Fruit fly (Drosophila melanogaster) whole organism, embryonic: ENCODE results near the gene CG11470.

Source experiments
- Abd-B ChIP-seq: fragments of 200-800 bp; sonication (Bioruptor generic); optimal IDR thresholded peaks from 2 replicates; lab custom pipeline; 2018; ENCODE audit warnings: missing biosample characterization, mild to moderate bottlenecking, missing genetic modification characterization, moderate library complexity
- Bdp1 ChIP-seq: fragments of 200-800 bp; sonication (Bioruptor generic); optimal IDR thresholded peaks from 3 replicates; lab custom pipeline; 2016; ENCODE audit warnings: missing biosample characterization, missing genetic modification characterization
- BtbVII ChIP-seq: fragments of 200-800 bp; sonication (Bioruptor generic); optimal IDR thresholded peaks from 3 replicates; lab custom pipeline; 2017; ENCODE audit warnings: missing biosample characterization, mild to moderate bottlenecking, missing genetic modification characterization
- CG1024 ChIP-seq: fragments of 200-800 bp; sonication (Bioruptor generic); IDR thresholded peaks from 2 replicates; pipeline ENCODE4 v1.3.6; 2022; ENCODE audit warnings: missing biosample characterization, missing genetic modification characterization
- CG10366 ChIP-seq: fragments of 200-800 bp; sonication (Bioruptor generic); IDR thresholded peaks from 2 replicates; pipeline ENCODE4 v1.3.6; 2022; ENCODE audit warnings: missing biosample characterization, missing genetic modification characterization
- CG10462 ChIP-seq: fragments of 200-800 bp; sonication (Bioruptor generic); optimal IDR thresholded peaks from 2 replicates; lab custom pipeline; 2016; ENCODE audit warnings: missing biosample characterization, missing genetic modification characterization
- CG10543 ChIP-seq: fragments of 200-800 bp; sonication (Bioruptor generic); optimal IDR thresholded peaks from 3 replicates; lab custom pipeline; 2017; ENCODE audit warnings: missing biosample characterization, mild to moderate bottlenecking, missing genetic modification characterization, moderate library complexity
- CG11695 ChIP-seq: fragments of 200-800 bp; sonication (Bioruptor generic); IDR thresholded peaks from 3 replicates; pipeline ENCODE4 v1.3.6; 2022; ENCODE audit warnings: missing biosample characterization, missing genetic modification characterization
- CG12104 ChIP-seq: fragments of 200-800 bp; sonication (Bioruptor generic); optimal IDR thresholded peaks from 3 replicates; lab custom pipeline; 2016; ENCODE audit warnings: missing biosample characterization, missing genetic modification characterization
- CG12299 ChIP-seq: fragments of 200-800 bp; sonication (Bioruptor generic); optimal IDR thresholded peaks from 2 replicates; lab custom pipeline; 2018; ENCODE audit warnings: missing biosample characterization, mild to moderate bottlenecking, missing genetic modification characterization
- CG12744 ChIP-seq: fragments of 200-800 bp; sonication (Bioruptor generic); optimal IDR thresholded peaks from 2 replicates; lab custom pipeline; 2016; ENCODE audit warnings: missing biosample characterization, missing genetic modification characterization
- CG12942 ChIP-seq: fragments of 200-800 bp; sonication (Bioruptor generic); optimal IDR thresholded peaks from 3 replicates; lab custom pipeline; 2016; ENCODE audit warnings: missing biosample characterization, missing genetic modification characterization
- CG13296 ChIP-seq: fragments of 200-800 bp; sonication (Bioruptor generic); optimal IDR thresholded peaks from 3 replicates; lab custom pipeline; 2018; ENCODE audit warnings: missing biosample characterization, mild to moderate bottlenecking, missing genetic modification characterization
- CG13424 ChIP-seq: fragments of 200-800 bp; sonication (Bioruptor generic); optimal IDR thresholded peaks from 2 replicates; lab custom pipeline; 2019; ENCODE audit warnings: missing biosample characterization, mild to moderate bottlenecking, missing genetic modification characterization, moderate library complexity
- CG13775 ChIP-seq: fragments of 200-800 bp; sonication (Bioruptor generic); optimal IDR thresholded peaks from 3 replicates; lab custom pipeline; 2017; ENCODE audit warnings: missing biosample characterization, mild to moderate bottlenecking, missing genetic modification characterization
- CG15696 ChIP-seq: fragments of 200-800 bp; sonication (Bioruptor generic); optimal IDR thresholded peaks from 2 replicates; lab custom pipeline; 2019; ENCODE audit warnings: missing biosample characterization, mild to moderate bottlenecking, missing genetic modification characterization, moderate library complexity
- CG1647 ChIP-seq: fragments of 200-800 bp; sonication (Bioruptor generic); optimal IDR thresholded peaks from 3 replicates; lab custom pipeline; 2016; ENCODE audit warnings: missing biosample characterization, missing genetic modification characterization
- CG16779 ChIP-seq: fragments of 200-800 bp; sonication (Bioruptor generic); IDR thresholded peaks from 2 replicates; pipeline ENCODE4 v1.3.6; 2022; ENCODE audit warnings: missing biosample characterization, missing genetic modification characterization
- CG30431 ChIP-seq: fragments of 200-800 bp; sonication (Bioruptor generic); optimal IDR thresholded peaks from 2 replicates; lab custom pipeline; 2017; ENCODE audit warnings: missing biosample characterization, missing genetic modification characterization
- CG32767 ChIP-seq: fragments of 200-800 bp; sonication (Bioruptor generic); IDR thresholded peaks from 2 replicates; pipeline ENCODE4 v1.3.6; 2022; ENCODE audit warnings: missing biosample characterization, missing genetic modification characterization
- CG34224 ChIP-seq: fragments of 200-800 bp; sonication (Bioruptor generic); IDR thresholded peaks from 3 replicates; pipeline ENCODE4 v1.3.6; 2022; ENCODE audit warnings: missing biosample characterization, missing genetic modification characterization; ENCODE audit not compliant: partially characterized antibody
- CG4730 ChIP-seq: fragments of 200-800 bp; sonication (Bioruptor generic); IDR thresholded peaks from 2 replicates; pipeline ENCODE4 v1.3.6; 2022; ENCODE audit warnings: missing biosample characterization, missing genetic modification characterization
- CG5180 ChIP-seq: fragments of 200-800 bp; sonication (Bioruptor generic); optimal IDR thresholded peaks from 3 replicates; lab custom pipeline; 2017; ENCODE audit warnings: missing biosample characterization, missing genetic modification characterization, mild to moderate bottlenecking, moderate library complexity, missing genetic modification reagents
- CG6254 ChIP-seq: fragments of 200-800 bp; sonication (Bioruptor generic); optimal IDR thresholded peaks from 3 replicates; lab custom pipeline; 2017; ENCODE audit warnings: mild to moderate bottlenecking, missing biosample characterization, missing genetic modification reagents, missing genetic modification characterization
- CG8944 ChIP-seq: fragments of 200-800 bp; sonication (Bioruptor generic); optimal IDR thresholded peaks from 3 replicates; lab custom pipeline; 2016; ENCODE audit warnings: missing biosample characterization, missing genetic modification characterization
- CHES-1-like ChIP-seq: fragments of 200-800 bp; sonication (Bioruptor generic); optimal IDR thresholded peaks from 2 replicates; lab custom pipeline; 2016; ENCODE audit warnings: missing biosample characterization, missing genetic modification characterization
- Dbx ChIP-seq: fragments of 200-800 bp; sonication (Bioruptor generic); IDR thresholded peaks from 3 replicates; pipeline ENCODE4 v1.3.6; 2022; ENCODE audit warnings: missing biosample characterization, missing genetic modification characterization
- Dfd ChIP-seq, 2 experiments: fragments of >200 bp; optimal IDR thresholded peaks; 2 replicates each; lab custom pipeline; 2017; ENCODE audit warnings: missing biosample characterization in 2 of 2, missing genetic modification characterization in 2 of 2
- Hmx ChIP-seq: fragments of 200-800 bp; sonication (Bioruptor generic); optimal IDR thresholded peaks from 2 replicates; lab custom pipeline; 2016; ENCODE audit warnings: missing biosample characterization, missing genetic modification characterization
- Kr ChIP-seq: fragments of 200-800 bp; sonication (Bioruptor generic); optimal IDR thresholded peaks from 2 replicates; lab custom pipeline; 2017; ENCODE audit warnings: missing biosample characterization, mild to moderate bottlenecking, missing genetic modification characterization
- Taf1 ChIP-seq: fragments of 200-800 bp; sonication (Bioruptor generic); IDR thresholded peaks from 2 replicates; pipeline ENCODE4 v1.3.6; 2022; ENCODE audit warnings: missing biosample characterization, missing genetic modification characterization
- YL-1 ChIP-seq: fragments of 200-800 bp; sonication (Bioruptor generic); optimal IDR thresholded peaks from 3 replicates; lab custom pipeline; 2017; ENCODE audit warnings: missing biosample characterization, mild to moderate bottlenecking, missing genetic modification characterization
- amos ChIP-seq: fragments of 200-800 bp; sonication (Bioruptor generic); IDR thresholded peaks from 2 replicates; pipeline ENCODE4 v1.3.6; 2022; ENCODE audit warnings: missing biosample characterization, missing genetic modification characterization; ENCODE audit not compliant: partially characterized antibody
- ara ChIP-seq: fragments of 200-800 bp; sonication (Bioruptor generic); IDR thresholded peaks from 2 replicates; pipeline ENCODE4 v1.3.6; 2022; ENCODE audit warnings: missing biosample characterization, missing genetic modification characterization
- ato ChIP-seq: fragments of 200-800 bp; sonication (Bioruptor generic); IDR thresholded peaks from 2 replicates; pipeline ENCODE4 v1.3.6; 2022; ENCODE audit warnings: missing biosample characterization, missing genetic modification characterization; ENCODE audit not compliant: partially characterized antibody
- bbx ChIP-seq: fragments of 200-800 bp; sonication (Bioruptor generic); IDR thresholded peaks from 2 replicates; pipeline ENCODE4 v1.3.6; 2022; ENCODE audit warnings: missing biosample characterization, missing genetic modification characterization; ENCODE audit not compliant: partially characterized antibody
- corto ChIP-seq: fragments of 200-800 bp; sonication (Bioruptor generic); optimal IDR thresholded peaks from 2 replicates; lab custom pipeline; 2016; ENCODE audit warnings: missing biosample characterization, mild to moderate bottlenecking, missing genetic modification characterization, moderate library complexity
- crp ChIP-seq, 2 experiments: fragments of 200-800 bp; sonication (Bioruptor generic); optimal IDR thresholded peaks; 2 replicates in 1 of 2; 3 replicates in 1 of 2; lab custom pipeline; 2017; ENCODE audit warnings: missing biosample characterization in 2 of 2, missing genetic modification characterization in 2 of 2, mild to moderate bottlenecking in 1 of 2, moderate library complexity in 1 of 2
- exex ChIP-seq: fragments of 200-800 bp; sonication (Bioruptor generic); optimal IDR thresholded peaks from 4 replicates; lab custom pipeline; 2018; ENCODE audit warnings: missing biosample characterization, mild to moderate bottlenecking, missing genetic modification characterization, moderate library complexity
- gcm2 ChIP-seq: fragments of 200-800 bp; sonication (Bioruptor generic); optimal IDR thresholded peaks from 2 replicates; lab custom pipeline; 2016; ENCODE audit warnings: missing biosample characterization, missing genetic modification characterization
- h ChIP-seq: fragments of >200 bp; optimal IDR thresholded peaks from 2 replicates; lab custom pipeline; 2017
- kay ChIP-seq: fragments of 200-800 bp; sonication (Bioruptor generic); optimal IDR thresholded peaks from 2 replicates; lab custom pipeline; 2016; ENCODE audit warnings: missing biosample characterization, missing genetic modification characterization
- lab ChIP-seq: fragments of 200-800 bp; sonication (Bioruptor generic); optimal IDR thresholded peaks from 3 replicates; lab custom pipeline; 2017; ENCODE audit warnings: missing biosample characterization, missing genetic modification characterization, mild to moderate bottlenecking, moderate library complexity, missing genetic modification reagents
- mld ChIP-seq: fragments of 200-800 bp; sonication (Bioruptor generic); IDR thresholded peaks from 3 replicates; pipeline ENCODE4 v1.3.6; 2022; ENCODE audit warnings: missing biosample characterization, missing genetic modification characterization; ENCODE audit not compliant: partially characterized antibody
- run ChIP-seq: fragments of 200-800 bp; sonication (Bioruptor generic); optimal IDR thresholded peaks from 3 replicates; lab custom pipeline; 2018; ENCODE audit warnings: missing biosample characterization, mild to moderate bottlenecking, missing genetic modification characterization
- salm ChIP-seq: fragments of 200-800 bp; sonication (Bioruptor generic); optimal IDR thresholded peaks from 2 replicates; lab custom pipeline; 2018; ENCODE audit warnings: missing biosample characterization, mild to moderate bottlenecking, missing genetic modification characterization
- sc ChIP-seq, 3 experiments: fragments of >200 bp in 2 of 3; fragments of 200-800 bp in 1 of 3; sonication (Bioruptor generic) in 1 of 3; optimal IDR thresholded peaks; 2 replicates in 2 of 3; 3 replicates in 1 of 3; lab custom pipeline; 2017; ENCODE audit warnings: mild to moderate bottlenecking in 1 of 3, missing biosample characterization in 1 of 3, missing genetic modification characterization in 1 of 3, missing genetic modification reagents in 1 of 3
- schlank ChIP-seq: fragments of 200-800 bp; sonication (Bioruptor generic); optimal IDR thresholded peaks from 2 replicates; lab custom pipeline; 2018; ENCODE audit warnings: missing biosample characterization, mild to moderate bottlenecking, missing genetic modification characterization
- yki ChIP-seq: fragments of >200 bp; optimal IDR thresholded peaks from 3 replicates; lab custom pipeline; 2018

The CG11470 gene

DNA sequence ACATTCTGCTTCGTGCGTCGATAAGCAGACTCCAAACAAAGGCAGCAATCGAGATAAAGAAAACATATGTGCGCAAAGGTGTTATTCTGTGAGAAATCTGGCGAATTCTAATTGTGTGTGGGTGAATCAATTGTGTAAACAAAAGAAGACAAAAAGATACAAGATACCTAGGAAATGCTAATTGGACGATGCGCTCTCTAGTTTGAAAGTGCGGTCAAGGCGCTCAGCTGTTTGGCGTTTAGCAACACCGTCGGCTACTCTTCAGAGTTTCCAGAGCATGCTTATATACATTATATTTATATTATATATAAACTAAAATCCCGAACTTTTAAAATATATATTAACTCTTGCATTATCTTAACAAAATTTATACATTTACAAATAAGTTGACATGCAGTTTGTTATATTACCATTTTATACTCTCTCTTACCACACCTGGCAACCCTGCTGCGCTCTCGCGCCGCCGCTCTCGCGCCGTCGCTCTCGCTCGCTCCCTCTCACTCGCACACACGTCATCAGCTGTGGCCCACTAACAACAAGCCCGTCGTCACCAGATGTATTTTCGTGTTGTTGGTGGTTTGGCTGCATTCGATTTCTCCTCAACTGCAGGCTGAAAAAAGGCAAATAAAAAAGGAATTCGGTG, 29.1 kb upstream of the CG11470 start, which contains the start of gene CG1907 (continued):
- TF ChIP-seq yki (lab: Kevin White, UChicago) (peak; percentile 89), CG12942 (GFP tag; lab: Kevin White, UChicago) (peak; percentile 96), CG5180 (GFP tag; lab: Kevin White, UChicago) (peak; percentile 90), crp (GFP tag; optimal IDR thresholded peaks at IDR 0.05; lab: Kevin White, UChicago) (peak; percentile 42 to 87), CG13296 (GFP tag; lab: Kevin White, UChicago) (peak; percentile 98), salm (peak; percentile 96), CHES-1-like (peak; percentile 60), Abd-B (GFP tag; lab: Kevin White, UChicago) (peak; percentile 97), CG12744 (GFP tag; lab: Kevin White, UChicago) (peak; percentile 40), amos (GFP tag; lab: Robert Waterston, UW) (no peak), gcm2 (GFP tag; lab: Kevin White, UChicago) (peak; percentile 62), CG8944 (GFP tag; lab: Kevin White, UChicago) (peak; percentile 79), CG13775 (GFP tag; lab: Kevin White, UChicago) (peak; percentile 98), CG1024 (GFP tag; lab: Robert Waterston, UW) (peak; percentile 97), CG4730 (GFP tag; lab: Robert Waterston, UW) (peak; percentile 97), exex (peak; percentile 82), Kr (GFP tag; lab: Kevin White, UChicago) (peak; percentile 94), CG15696 (tag; lab: Kevin White, UChicago) (peak; percentile 98), BtbVII (GFP tag; lab: Kevin White, UChicago) (peak; percentile 99), run (tag; lab: Kevin White, UChicago) (peak; percentile 97), ato (GFP tag; lab: Robert Waterston, UW) (no peak), CG10543 (GFP tag; lab: Kevin White, UChicago) (peak; percentile 98), Dbx (GFP tag; lab: Robert Waterston, UW) (peak; percentile 99), sc (optimal IDR thresholded peaks at IDR 0.05; lab: Kevin White, UChicago) (no peak), sc (GFP tag; optimal IDR thresholded peaks at IDR 0.05; lab: Kevin White, UChicago) (peak; percentile 97), lab (peak; percentile 99), bbx (GFP tag; lab: Robert Waterston, UW) (no peak; the same call in 1 of the 2 replicates), ara (GFP tag; lab: Robert Waterston, UW) (peak; percentile 99), Bdp1 (GFP tag; lab: Kevin White, UChicago) (peak; percentile 78), h (lab: Kevin White, UChicago) (no peak), CG12299 (tag; lab: Kevin White, UChicago) (peak; percentile 96), CG11695 (GFP tag; lab: Robert Waterston, UW) (peak; percentile 99), Hmx (GFP tag; lab: Kevin White, UChicago) (no peak), CG10366 (GFP tag; lab: Robert Waterston, UW) (peak; percentile 98), CG10462 (GFP tag; lab: Kevin White, UChicago) (peak; percentile 96), CG6254 (GFP tag; lab: Kevin White, UChicago) (peak; percentile 96), CG12104 (GFP tag; lab: Kevin White, UChicago) (peak; percentile 98), Taf1 (GFP tag; lab: Robert Waterston, UW) (peak; percentile 96), CG16779 (GFP tag; lab: Robert Waterston, UW) (peak; percentile 89), corto (GFP tag; lab: Kevin White, UChicago) (peak; percentile 97), CG32767 (peak; percentile 99), Dfd (GFP tag; optimal IDR thresholded peaks at IDR 0.05; lab: Kevin White, UChicago) (no peak), schlank (tag; lab: Kevin White, UChicago) (peak; percentile 90), CG30431 (GFP tag; lab: Kevin White, UChicago) (peak; percentile 96), YL-1 (GFP tag; lab: Kevin White, UChicago) (peak; percentile 96), kay (GFP tag; lab: Kevin White, UChicago) (peak; percentile 95), CG1647 (peak; percentile 83), CG13424 (tag; lab: Kevin White, UChicago) (peak; percentile 99), CG34224 (GFP tag; lab: Robert Waterston, UW) (no peak), mld (GFP tag; lab: Robert Waterston, UW) (no peak)
